Worm (Caenorhabditis elegans): ENCODE results near the gene F58F12.4.

F58F12.4 gene

DNA sequence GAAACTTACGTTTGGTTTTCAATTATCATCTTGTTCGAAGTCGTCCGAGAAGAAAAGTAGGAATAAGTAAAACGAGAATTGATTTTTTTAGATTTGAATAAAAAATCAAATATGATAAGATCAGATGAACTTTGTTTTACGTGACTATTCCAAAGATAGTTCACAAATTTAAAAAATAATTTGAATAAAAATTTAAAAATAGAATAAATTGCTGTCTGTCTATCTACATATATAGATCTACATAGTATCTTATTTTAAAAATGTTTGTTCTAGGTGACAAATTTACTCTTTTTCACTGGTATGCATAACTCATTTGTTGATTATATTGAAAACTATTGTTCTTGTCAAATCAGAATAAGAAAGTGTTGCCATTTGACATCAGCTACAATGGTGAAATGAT lies 1.4 kb downstream of the F58F12.4 start, which contains the start of gene F58F12.2:
F58F12.2 (minus strand) TSS at position 101 of the 400 bp plus-strand sequence.
- TF ChIP-seq ceh-62 (tag; optimal IDR thresholded peaks at IDR 0.05) = no peak
- TF ChIP-seq php-3 (GFP tag; IDR thresholded peaks at IDR 0.05) = no peak
- no peak for TF ChIP-seq Y5F2A.4 (GFP tag; optimal IDR thresholded peaks at IDR 0.05)
- TF ChIP-seq nhr-102 (tag; optimal IDR thresholded peaks at IDR 0.05) = no peak
- no peak for TF ChIP-seq R02D3.7 (tag; optimal IDR thresholded peaks at IDR 0.05)
- TF ChIP-seq attf-4 (tag; optimal IDR thresholded peaks at IDR 0.05) = no peak
- TF ChIP-seq nhr-77 (tag; optimal IDR thresholded peaks at IDR 0.05) = no peak
- TF ChIP-seq lin-38 (GFP tag; IDR thresholded peaks at IDR 0.05) = no peak
- no peak for TF ChIP-seq F37D6.2 (tag; optimal IDR thresholded peaks at IDR 0.05)
- no peak for TF ChIP-seq pqm-1 (tag; optimal IDR thresholded peaks at IDR 0.05)
- no peak for TF ChIP-seq ceh-28 (tag; optimal IDR thresholded peaks at IDR 0.05)
- no peak for TF ChIP-seq nhr-42 (GFP tag; IDR thresholded peaks at IDR 0.05)
- TF ChIP-seq T20F7.1 (GFP tag; optimal IDR thresholded peaks at IDR 0.05) = no peak
- TF ChIP-seq ces-1 (GFP tag; optimal IDR thresholded peaks at IDR 0.05) = no peak
- no peak for TF ChIP-seq lin-13 (GFP tag; optimal IDR thresholded peaks at IDR 0.05)
- no peak for TF ChIP-seq set-16 (GFP tag; IDR thresholded peaks at IDR 0.05)
- no peak for TF ChIP-seq duxl-1 (tag; optimal IDR thresholded peaks at IDR 0.05; ENCODE audit: poor library complexity)
- no peak for TF ChIP-seq rbr-2 (tag; optimal IDR thresholded peaks at IDR 0.05)

DNA sequence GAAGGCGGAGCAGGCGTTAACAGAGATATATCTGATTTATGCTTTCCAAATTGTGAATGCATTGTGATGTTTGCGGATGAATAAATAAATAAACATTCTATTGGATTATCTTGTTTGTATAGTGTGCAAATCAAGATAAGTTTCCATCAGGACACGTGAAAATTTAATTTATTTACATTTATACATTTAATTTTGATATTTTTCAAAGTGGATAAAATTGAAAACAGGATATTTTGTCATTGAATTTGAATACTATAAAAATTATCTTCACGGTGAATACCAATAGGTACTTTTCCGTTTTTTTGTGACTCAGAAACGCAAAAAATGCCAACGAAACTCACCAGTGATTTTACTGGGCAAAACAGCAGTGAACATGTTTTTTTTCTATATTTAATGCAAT lies 4.6 kb downstream of the F58F12.4 start, which contains the start of gene F58F12.3:
F58F12.3 (minus strand) TSS at position 101 of the 400 bp plus-strand sequence.
- TF ChIP-seq attf-4 (tag; optimal IDR thresholded peaks at IDR 0.05) = no peak
- no peak for TF ChIP-seq ctbp-1 (GFP tag; IDR thresholded peaks at IDR 0.05)
- no peak for TF ChIP-seq dmd-9 (GFP tag; IDR thresholded peaks at IDR 0.05)

DNA sequence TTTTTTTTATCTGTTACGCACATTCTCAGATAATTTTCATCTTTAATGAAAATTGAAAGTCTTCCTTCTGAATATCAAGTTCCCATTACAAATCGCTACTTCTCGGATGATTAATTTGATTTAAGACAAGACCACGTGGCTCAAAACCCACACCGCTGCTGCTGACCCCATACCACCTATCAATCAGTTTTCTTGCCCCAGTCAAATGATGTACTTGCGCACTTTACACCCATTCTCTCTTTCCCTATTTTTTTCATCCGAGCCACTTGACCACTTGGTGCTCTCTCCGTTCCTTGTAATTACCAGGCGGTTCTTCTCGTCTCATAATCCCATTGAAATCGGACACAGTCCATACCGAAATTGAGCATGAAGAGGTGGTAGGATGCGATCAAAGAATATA lies 7.5 kb downstream of the F58F12.4 start:
- TF ChIP-seq unc-39 (tag; optimal IDR thresholded peaks at IDR 0.05) = no peak
- TF ChIP-seq T20F7.1 (GFP tag; optimal IDR thresholded peaks at IDR 0.05) = no peak
- no peak for TF ChIP-seq unc-130 (GFP tag; optimal IDR thresholded peaks at IDR 0.05)
- no peak for TF ChIP-seq lin-29 (GFP tag; IDR thresholded peaks at IDR 0.05)
- TF ChIP-seq ces-1 (GFP tag; optimal IDR thresholded peaks at IDR 0.05) = no peak
- no peak for TF ChIP-seq daf-8 (GFP tag; IDR thresholded peaks at IDR 0.05)
- TF ChIP-seq ceh-82 (tag; optimal IDR thresholded peaks at IDR 0.05) = no peak
- TF ChIP-seq ceh-32 (tag; optimal IDR thresholded peaks at IDR 0.05; ENCODE audit: poor library complexity) = no peak
- no peak for TF ChIP-seq dmd-6 (GFP tag; IDR thresholded peaks at IDR 0.05)
- no peak for TF ChIP-seq T26A8.4 (GFP tag; IDR thresholded peaks at IDR 0.05)
- no peak for TF ChIP-seq vab-7 (GFP tag; IDR thresholded peaks at IDR 0.05)
- no peak for TF ChIP-seq mep-1 (tag; optimal IDR thresholded peaks at IDR 0.05)
- no peak for TF ChIP-seq aha-1 (tag)
- no peak for TF ChIP-seq hlh-30 (tag; optimal IDR thresholded peaks at IDR 0.05; ENCODE audit: insufficient read depth)
- TF ChIP-seq dmd-8 (GFP tag; IDR thresholded peaks at IDR 0.05) = no peak
- no peak for TF ChIP-seq tra-1 (GFP tag; IDR thresholded peaks at IDR 0.05)
- TF ChIP-seq ztf-7 (tag; optimal IDR thresholded peaks at IDR 0.05) = no peak
- TF ChIP-seq madf-5 (GFP tag; IDR thresholded peaks at IDR 0.05) = no peak
- TF ChIP-seq spr-3 (GFP tag; optimal IDR thresholded peaks at IDR 0.05) = no peak

DNA sequence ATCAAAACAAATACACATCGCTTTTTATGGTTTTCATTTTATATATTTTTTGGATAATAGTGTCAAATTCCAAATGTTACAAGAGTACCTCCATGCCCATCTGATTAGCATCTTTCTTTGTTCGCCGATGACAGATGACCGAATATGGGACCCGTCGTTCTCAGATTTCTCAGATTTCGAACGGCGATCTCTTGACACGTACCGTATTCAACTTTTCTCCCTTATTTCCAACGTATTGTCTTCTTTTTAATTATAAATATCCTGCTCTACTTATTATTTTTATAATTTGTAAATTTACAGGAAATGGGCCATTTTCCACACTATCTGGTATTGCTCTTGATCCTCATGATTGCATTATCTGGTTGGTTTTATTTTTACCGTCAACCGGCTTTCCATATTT lies 11.8 kb downstream of the F58F12.4 start, which contains the start of gene zig-10:
zig-10 (plus strand) TSS at position 301 of the 400 bp plus-strand sequence.
- TF ChIP-seq Y5F2A.4 (GFP tag; optimal IDR thresholded peaks at IDR 0.05) (no peak), nhr-28 (tag; optimal IDR thresholded peaks at IDR 0.05) (no peak), jun-1 (tag; optimal IDR thresholded peaks at IDR 0.05) (no peak), fkh-10 (GFP tag; optimal IDR thresholded peaks at IDR 0.05) (no peak), daf-16 (GFP tag; optimal IDR thresholded peaks at IDR 0.05) (no peak), daf-16 (tag; optimal IDR thresholded peaks at IDR 0.05) (no peak), pqm-1 (tag; optimal IDR thresholded peaks at IDR 0.05) (no peak), zag-1 (tag; optimal IDR thresholded peaks at IDR 0.05) (no peak), dve-1 (tag; optimal IDR thresholded peaks at IDR 0.05; ENCODE audit: insufficient read depth) (no peak), nhr-42 (GFP tag; IDR thresholded peaks at IDR 0.05) (no peak)
